Worm (Caenorhabditis elegans) whole organism, L3 larva: ENCODE data around the gene K10H10.12.

Experiments
- R02D3.7 ChIP-seq: fragments of 150-350 bp; optimal IDR thresholded peaks from 2 replicates; lab custom pipeline; 2014; ENCODE audit warnings: missing biosample characterization, missing genetic modification characterization
- ZK546.5 ChIP-seq: sonication (generic microtip); optimal IDR thresholded peaks from 2 replicates; lab custom pipeline; 2017; ENCODE audit warnings: missing biosample characterization, missing genetic modification characterization
- ama-1 ChIP-seq: fragments of 150-350 bp; optimal IDR thresholded peaks from 2 replicates; lab custom pipeline; 2018
- ceh-16 ChIP-seq: sonication (generic microtip); optimal IDR thresholded peaks from 2 replicates; lab custom pipeline; 2017; ENCODE audit warnings: missing biosample characterization, missing genetic modification characterization
- ceh-28 ChIP-seq: fragments of 150-350 bp; optimal IDR thresholded peaks from 2 replicates; lab custom pipeline; 2014; ENCODE audit warnings: missing biosample characterization, missing genetic modification reagents, missing genetic modification characterization
- ceh-82 ChIP-seq: fragments of 150-350 bp; optimal IDR thresholded peaks from 2 replicates; lab custom pipeline; 2014; ENCODE audit warnings: missing biosample characterization, missing genetic modification characterization
- ceh-9 ChIP-seq: sonication (generic microtip); optimal IDR thresholded peaks from 2 replicates; lab custom pipeline; 2018; ENCODE audit warnings: missing biosample characterization, missing genetic modification characterization
- egl-27 ChIP-seq: sonication (generic microtip); optimal IDR thresholded peaks from 4 replicates; lab custom pipeline; 2017; ENCODE audit warnings: missing biosample characterization, missing genetic modification reagents, missing genetic modification characterization
- elt-1 ChIP-seq: fragments of 150-350 bp; optimal IDR thresholded peaks from 2 replicates; lab custom pipeline; 2014; ENCODE audit warnings: missing biosample characterization, missing genetic modification characterization
- elt-2 ChIP-seq: sonication (generic microtip); optimal IDR thresholded peaks from 2 replicates; lab custom pipeline; 2016; ENCODE audit warnings: missing genetic modification reagents, mild to moderate bottlenecking, missing genetic modification characterization, missing compliant biosample characterization
- elt-3 ChIP-seq, 3 experiments: fragments of 150-350 bp in 1 of 3; sonication (generic microtip) in 2 of 3; optimal IDR thresholded peaks; 2 replicates in 2 of 3; 4 replicates in 1 of 3; lab custom pipeline; 2014 to 2017; ENCODE audit warnings: missing biosample characterization in 3 of 3, missing genetic modification characterization in 3 of 3
- eor-1 ChIP-seq, 2 experiments: fragments of 150-350 bp; optimal IDR thresholded peaks; 2 replicates each; lab custom pipeline; 2014 to 2018; ENCODE audit warnings: missing biosample characterization in 2 of 2, missing genetic modification characterization in 2 of 2
- fkh-10 ChIP-seq: sonication (generic microtip); optimal IDR thresholded peaks from 2 replicates; lab custom pipeline; 2017; ENCODE audit warnings: missing biosample characterization, missing genetic modification reagents, missing genetic modification characterization
- fkh-2 ChIP-seq: fragments of 150-350 bp; optimal IDR thresholded peaks from 2 replicates; lab custom pipeline; 2014; ENCODE audit warnings: missing biosample characterization, missing genetic modification reagents, missing genetic modification characterization
- hmg-11 ChIP-seq: sonication (generic microtip); optimal IDR thresholded peaks from 2 replicates; lab custom pipeline; 2016; ENCODE audit warnings: missing genetic modification characterization, missing compliant biosample characterization
- jun-1 ChIP-seq: fragments of 150-350 bp; optimal IDR thresholded peaks from 2 replicates; lab custom pipeline; 2014; ENCODE audit warnings: missing biosample characterization, missing genetic modification reagents, missing genetic modification characterization
- lin-39 ChIP-seq: fragments of 150-350 bp; optimal IDR thresholded peaks from 2 replicates; lab custom pipeline; 2018; ENCODE audit warnings: missing biosample characterization, missing genetic modification reagents, missing genetic modification characterization
- lsy-12 ChIP-seq: sonication (generic microtip); optimal IDR thresholded peaks from 2 replicates; lab custom pipeline; 2016; ENCODE audit warnings: mild to moderate bottlenecking, missing genetic modification characterization, missing compliant biosample characterization
- mdl-1 ChIP-seq: fragments of 150-350 bp; optimal IDR thresholded peaks from 2 replicates; lab custom pipeline; 2014; ENCODE audit warnings: missing biosample characterization, missing genetic modification characterization
- nhr-11 ChIP-seq: fragments of 150-350 bp; optimal IDR thresholded peaks from 2 replicates; lab custom pipeline; 2014; ENCODE audit warnings: missing biosample characterization, missing genetic modification characterization
- nhr-12 ChIP-seq: fragments of 150-350 bp; optimal IDR thresholded peaks from 2 replicates; lab custom pipeline; 2014; ENCODE audit warnings: missing biosample characterization, missing genetic modification characterization
- nhr-23 ChIP-seq: fragments of 150-350 bp; optimal IDR thresholded peaks from 2 replicates; lab custom pipeline; 2014; ENCODE audit warnings: missing biosample characterization, missing genetic modification reagents, missing genetic modification characterization
- nhr-237 ChIP-seq: fragments of 150-350 bp; optimal IDR thresholded peaks from 2 replicates; lab custom pipeline; 2014; ENCODE audit warnings: missing biosample characterization, missing genetic modification characterization
- nhr-25 ChIP-seq: sonication (generic microtip); optimal IDR thresholded peaks from 2 replicates; lab custom pipeline; 2017; ENCODE audit warnings: missing biosample characterization, missing genetic modification characterization
- nhr-28 ChIP-seq: fragments of 150-350 bp; optimal IDR thresholded peaks from 2 replicates; lab custom pipeline; 2014; ENCODE audit warnings: missing biosample characterization, missing genetic modification characterization
- nhr-43 ChIP-seq: sonication (generic microtip); optimal IDR thresholded peaks from 2 replicates; lab custom pipeline; 2016; ENCODE audit warnings: mild to moderate bottlenecking, missing genetic modification characterization, missing compliant biosample characterization; ENCODE audit not compliant: poor library complexity, severe bottlenecking
- nhr-67 ChIP-seq: fragments of 150-350 bp; optimal IDR thresholded peaks from 2 replicates; lab custom pipeline; 2014; ENCODE audit warnings: missing biosample characterization, missing genetic modification characterization
- nhr-76 ChIP-seq: fragments of 150-350 bp; sonication (generic microtip); optimal IDR thresholded peaks from 5 replicates; lab custom pipeline; 2014; ENCODE audit warnings: missing biosample characterization, missing genetic modification characterization
- nhr-77 ChIP-seq: fragments of 150-350 bp; optimal IDR thresholded peaks from 2 replicates; lab custom pipeline; 2014; ENCODE audit warnings: missing biosample characterization, missing genetic modification characterization
- pha-4 ChIP-seq: fragments of 150-350 bp; optimal IDR thresholded peaks from 2 replicates; lab custom pipeline; 2014; ENCODE audit warnings: missing biosample characterization, missing genetic modification reagents, missing genetic modification characterization
- pqm-1 ChIP-seq: fragments of 150-350 bp; optimal IDR thresholded peaks from 2 replicates; lab custom pipeline; 2017; ENCODE audit warnings: missing biosample characterization, missing genetic modification characterization, inconsistent platforms
- sea-2 ChIP-seq: fragments of 150-350 bp; sonication (generic microtip); optimal IDR thresholded peaks from 4 replicates; lab custom pipeline; 2014; ENCODE audit warnings: missing biosample characterization, missing genetic modification reagents, missing genetic modification characterization
- skn-1 ChIP-seq: fragments of 150-350 bp; optimal IDR thresholded peaks from 2 replicates; lab custom pipeline; 2014; ENCODE audit warnings: missing biosample characterization, missing genetic modification characterization
- snpc-4 ChIP-seq: fragments of 150-350 bp; optimal IDR thresholded peaks from 2 replicates; lab custom pipeline; 2014; ENCODE audit warnings: missing biosample characterization, missing genetic modification characterization
- tbx-2 ChIP-seq: sonication (generic microtip); optimal IDR thresholded peaks from 2 replicates; lab custom pipeline; 2016; ENCODE audit warnings: mild to moderate bottlenecking, missing genetic modification characterization, missing compliant biosample characterization
- unc-39 ChIP-seq: sonication (generic microtip); optimal IDR thresholded peaks from 4 replicates; lab custom pipeline; 2017; ENCODE audit warnings: missing biosample characterization, missing genetic modification characterization
- unc-62 ChIP-seq: fragments of 150-350 bp; sonication (generic microtip); optimal IDR thresholded peaks from 4 replicates; lab custom pipeline; 2014; ENCODE audit warnings: missing biosample characterization, missing genetic modification reagents, missing genetic modification characterization
- ztf-11 ChIP-seq: fragments of 150-350 bp; optimal IDR thresholded peaks from 2 replicates; lab custom pipeline; 2014; ENCODE audit warnings: missing biosample characterization, missing genetic modification characterization
- ztf-4 ChIP-seq: fragments of 150-350 bp; optimal IDR thresholded peaks from 2 replicates; lab custom pipeline; 2014; ENCODE audit warnings: missing biosample characterization, missing genetic modification characterization

The K10H10.12 gene

DNA sequence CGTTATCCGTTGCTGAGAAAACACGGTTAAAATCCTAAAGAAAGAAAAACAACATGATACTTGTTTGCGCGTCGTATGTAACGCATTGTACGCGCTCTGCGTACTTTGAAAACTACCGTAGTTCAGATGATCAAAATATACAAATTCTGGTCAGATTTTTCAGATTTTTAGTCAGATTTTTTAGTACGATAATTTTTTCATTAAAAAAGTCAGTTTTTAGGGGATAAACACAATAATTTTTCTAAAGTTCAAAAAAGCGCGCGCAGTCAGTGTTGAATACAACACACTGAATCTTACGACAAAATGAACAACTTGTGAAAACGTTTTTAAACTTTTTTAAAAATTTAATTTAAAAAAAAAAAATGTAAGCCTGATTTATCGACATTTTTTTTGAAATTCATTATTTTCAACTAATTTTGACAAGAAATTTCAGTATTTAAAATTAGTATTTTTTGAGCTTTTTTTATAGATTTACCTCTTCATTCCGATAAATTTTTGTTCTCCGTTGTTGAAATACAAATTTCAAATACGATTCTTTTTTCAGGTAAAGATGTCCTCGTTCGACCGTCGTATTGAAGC, 17.6 kb upstream of the K10H10.12 start, which contains the start of gene pot-2:
TSS of gene pot-2 (plus strand) at position 529 of the 579 bp plus-strand sequence.
- no peak for TF ChIP-seq eor-1 (tag; optimal IDR thresholded peaks at IDR 0.05; lab: Kevin White, UChicago)
- TF ChIP-seq fkh-2 (tag; lab: Kevin White, UChicago), result no peak
- TF ChIP-seq mdl-1 (tag; lab: Kevin White, UChicago), result no peak
- TF ChIP-seq sea-2 (GFP tag; lab: Kevin White, UChicago), result no peak
- no peak for TF ChIP-seq tbx-2 (tag; lab: Kevin White, UChicago)
- no peak for TF ChIP-seq lsy-12 (tag; lab: Kevin White, UChicago)
- no peak for TF ChIP-seq nhr-11 (tag; lab: Kevin White, UChicago)
- TF ChIP-seq jun-1 (tag; lab: Kevin White, UChicago), result no peak
- no peak for TF ChIP-seq nhr-76 (tag; lab: Kevin White, UChicago)
- TF ChIP-seq snpc-4 (tag; lab: Kevin White, UChicago), result no peak
- TF ChIP-seq unc-39 (tag; lab: Kevin White, UChicago), result no peak
- TF ChIP-seq hmg-11 (tag; lab: Kevin White, UChicago), result no peak
- TF ChIP-seq skn-1, result no peak
- no peak for TF ChIP-seq pha-4 (tag; lab: Kevin White, UChicago)
- no peak for TF ChIP-seq nhr-237 (tag; lab: Kevin White, UChicago)
- TF ChIP-seq fkh-10, result no peak
- TF ChIP-seq nhr-23 (tag; lab: Kevin White, UChicago), result no peak

DNA sequence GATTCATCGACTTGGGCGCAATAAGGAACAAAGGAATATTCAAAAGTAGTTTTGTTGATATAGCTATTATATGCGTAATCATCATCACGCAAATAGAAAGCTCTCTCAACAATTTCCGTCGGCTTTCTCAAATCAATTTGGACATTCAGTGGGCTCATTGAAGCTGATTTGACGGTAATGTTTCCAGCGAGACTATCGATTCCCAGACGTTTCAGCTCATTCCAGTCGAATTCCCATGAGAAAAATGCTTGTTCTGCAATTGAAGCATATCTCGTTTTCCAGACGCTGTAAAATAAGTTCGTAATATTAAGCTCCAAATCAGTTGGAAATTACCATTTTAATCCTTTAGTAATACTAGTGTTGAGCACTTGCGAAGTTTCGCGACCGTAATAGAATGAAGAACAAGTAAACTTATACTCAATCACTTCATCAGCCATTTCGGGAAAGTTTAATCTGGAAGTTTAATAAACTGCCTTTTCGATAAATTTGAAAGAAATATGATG, 17.0 kb upstream of the K10H10.12 start, which contains the start of gene btb-20:
TSS of gene btb-20 (minus strand) at position 453 of the 503 bp plus-strand sequence.
- TF ChIP-seq elt-2 (tag; lab: Kevin White, UChicago) (no peak), mdl-1 (tag; lab: Kevin White, UChicago) (no peak), sea-2 (GFP tag; lab: Kevin White, UChicago) (no peak), nhr-237 (tag; lab: Kevin White, UChicago) (no peak), nhr-11 (tag; lab: Kevin White, UChicago) (no peak), nhr-12 (tag; lab: Kevin White, UChicago) (no peak), egl-27 (tag; lab: Kevin White, UChicago) (no peak), elt-3 (tag; optimal IDR thresholded peaks at IDR 0.05; lab: Kevin White, UChicago) (no peak), hmg-11 (tag; lab: Kevin White, UChicago) (no peak), nhr-76 (tag; lab: Kevin White, UChicago) (no peak), ama-1 (lab: Kevin White, UChicago) (no peak), ceh-16 (tag; lab: Kevin White, UChicago) (no peak), snpc-4 (tag; lab: Kevin White, UChicago) (no peak), eor-1 (tag; optimal IDR thresholded peaks at IDR 0.05; lab: Kevin White, UChicago) (no peak), nhr-28 (tag; lab: Kevin White, UChicago) (no peak), unc-62 (GFP tag; lab: Kevin White, UChicago) (no peak), skn-1 (no peak)

DNA sequence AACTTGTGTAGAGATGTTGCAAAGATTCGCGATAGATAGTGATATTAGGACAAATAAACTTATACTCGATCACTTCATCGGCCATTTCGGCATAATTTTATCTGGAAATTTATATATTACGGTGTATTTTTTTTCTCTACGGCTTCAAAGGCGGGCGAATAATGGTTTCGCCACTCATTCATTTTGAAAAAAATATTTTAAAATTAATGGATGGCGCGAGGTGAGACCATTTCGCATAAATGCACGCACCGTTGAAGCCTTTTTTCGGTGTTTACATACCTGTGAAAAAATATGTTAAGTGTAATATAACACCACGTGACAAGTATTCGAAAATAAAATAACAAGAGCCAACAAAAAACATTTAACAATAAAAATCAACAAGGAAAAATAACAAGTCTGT, 15.9 kb upstream of the K10H10.12 start, which contains the start of gene btb-19:
TSS of gene btb-19 (minus strand) at position 101 of the 400 bp plus-strand sequence.
- TF ChIP-seq ZK546.5 (no peak), nhr-43 (tag; lab: Kevin White, UChicago) (no peak), nhr-76 (tag; lab: Kevin White, UChicago) (no peak), egl-27 (tag; lab: Kevin White, UChicago) (no peak), ama-1 (lab: Kevin White, UChicago) (no peak), elt-1 (tag; lab: Kevin White, UChicago) (no peak), eor-1 (tag; optimal IDR thresholded peaks at IDR 0.05; lab: Kevin White, UChicago) (no peak), ceh-28 (tag; lab: Kevin White, UChicago) (no peak), nhr-23 (tag; lab: Kevin White, UChicago) (no peak), nhr-77 (no peak), nhr-11 (tag; lab: Kevin White, UChicago) (no peak), ztf-4 (tag; lab: Kevin White, UChicago) (no peak), ztf-11 (tag; lab: Kevin White, UChicago) (no peak), ceh-82 (tag; lab: Kevin White, UChicago) (no peak), mdl-1 (tag; lab: Kevin White, UChicago) (no peak), nhr-25 (tag; lab: Kevin White, UChicago) (no peak)
- TF ChIP-seq, all 47 proteins: peak for 0

DNA sequence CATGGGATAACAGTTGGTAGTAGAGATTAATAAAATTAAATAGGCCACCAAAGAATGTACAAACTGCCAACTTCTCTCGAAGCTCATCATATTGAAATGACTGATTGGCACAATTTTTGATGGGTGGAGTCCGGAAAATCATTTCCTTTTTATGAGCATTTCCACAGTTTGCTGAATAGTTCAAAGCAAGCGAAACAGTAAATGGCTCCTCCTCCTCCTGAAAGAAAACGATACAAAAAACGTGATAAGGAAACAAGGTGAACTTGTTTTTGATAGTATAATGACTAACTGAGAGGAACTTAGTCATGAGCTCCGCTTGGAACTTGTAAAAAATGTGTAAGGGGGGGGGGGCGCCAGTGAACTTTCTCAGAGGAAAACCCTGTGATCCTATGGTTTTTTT, 8.9 kb upstream of the K10H10.12 start, which contains the start of gene K10H10.9:
TSS of gene K10H10.9 (minus strand) at position 101 of the 400 bp plus-strand sequence.
- no peak for TF ChIP-seq fkh-10
- no peak for TF ChIP-seq ceh-9 (tag; lab: Kevin White, UChicago)
- TF ChIP-seq nhr-67, result no peak
- TF ChIP-seq ceh-82 (tag; lab: Kevin White, UChicago), result no peak
- no peak for TF ChIP-seq lin-39 (tag; lab: Kevin White, UChicago)
- no peak for TF ChIP-seq eor-1 (tag; optimal IDR thresholded peaks at IDR 0.05; lab: Kevin White, UChicago)
- no peak for TF ChIP-seq mdl-1 (tag; lab: Kevin White, UChicago)
- TF ChIP-seq pqm-1 (tag; lab: Kevin White, UChicago), result no peak
- TF ChIP-seq R02D3.7, result no peak
- no peak for TF ChIP-seq nhr-23 (tag; lab: Kevin White, UChicago)
- no peak for TF ChIP-seq nhr-11 (tag; lab: Kevin White, UChicago)
- TF ChIP-seq, all 47 proteins: peak for 0
